Fruit fly (Drosophila melanogaster) whole organism, larva: Measurements from ENCODE around the gene Nthl1.

ENCODE experiments used
- noc ChIP-seq: fragments of 200-800 bp; sonication (Bioruptor generic); optimal IDR thresholded peaks from 3 replicates; lab custom pipeline; 2019; ENCODE audit warnings: missing biosample characterization, mild to moderate bottlenecking, missing genetic modification characterization, moderate library complexity

Gene Nthl1

DNA sequence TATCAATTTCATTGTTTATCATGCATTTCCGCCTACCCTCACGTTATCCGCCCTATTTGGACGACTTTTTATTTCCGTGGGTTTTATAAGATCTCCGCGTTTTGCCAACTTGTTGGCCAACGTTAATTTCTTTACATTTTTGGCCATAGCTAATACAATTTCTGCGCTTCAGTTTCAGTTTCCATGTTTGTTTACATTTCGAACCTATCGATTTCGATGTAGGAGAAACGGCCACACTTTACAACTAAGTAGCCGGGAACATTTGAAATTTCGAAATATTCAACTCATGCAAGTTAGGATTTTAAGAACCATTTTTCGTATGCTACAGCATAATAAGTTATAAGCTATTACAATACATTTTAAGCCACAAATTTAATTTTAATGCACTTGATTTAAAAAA lies at the start of gene Nthl1:
TSS of gene Nthl1 (minus strand) at position 208 of the 400 bp plus-strand sequence.
- TF ChIP-seq noc (tag; lab: Kevin White, UChicago), result no peak

DNA sequence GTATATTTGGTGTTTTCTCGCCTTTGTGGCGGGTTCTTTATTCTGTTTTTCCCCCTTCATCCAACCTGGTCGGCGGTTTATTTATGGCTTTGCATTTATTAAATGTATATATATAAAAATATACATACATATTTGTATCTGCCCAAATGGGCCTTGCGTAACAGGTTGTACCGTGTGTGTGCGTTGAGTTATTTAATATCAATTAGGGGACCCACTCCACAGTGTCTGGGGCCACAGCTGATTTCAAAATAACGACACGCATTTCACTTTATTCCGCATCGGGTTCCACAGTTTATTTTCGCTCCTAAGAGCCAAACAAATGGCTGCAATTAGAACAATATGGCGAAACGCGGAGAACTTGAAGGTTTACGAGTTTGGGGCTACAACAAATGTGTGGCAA lies 47.9 kb upstream of the Nthl1 start:
- no peak for TF ChIP-seq noc (tag; lab: Kevin White, UChicago)

dm6 chr2L:20974037-20974646 lies 46.5 kb upstream of the Nthl1 start:
- no peak for TF ChIP-seq noc (tag; lab: Kevin White, UChicago)

- no peak for TF ChIP-seq noc (tag; lab: Kevin White, UChicago)
Observed at dm6 chr2L:20971659-20972314, 44.1 kb upstream of the Nthl1 start.

DNA sequence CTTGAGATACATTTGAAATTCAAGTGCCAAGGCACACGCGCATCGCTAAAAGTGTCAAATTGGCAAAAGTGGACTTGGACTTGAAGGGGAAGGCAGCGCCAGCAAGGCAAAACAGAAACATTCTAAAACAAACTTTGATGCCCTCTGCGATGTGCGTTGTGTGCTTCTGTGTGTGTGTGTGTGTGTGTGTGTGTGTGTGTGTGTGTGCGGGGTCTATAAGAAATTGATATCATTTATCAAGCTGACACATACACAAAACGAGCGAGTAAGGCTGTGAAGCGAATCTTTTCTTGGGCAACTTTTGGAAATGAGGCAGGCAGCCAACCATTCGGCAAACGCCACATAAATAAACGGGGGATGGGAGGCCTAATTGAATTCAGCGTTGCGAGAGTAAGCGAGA lies 43.1 kb upstream of the Nthl1 start:
- no peak for TF ChIP-seq noc (tag; lab: Kevin White, UChicago)

DNA sequence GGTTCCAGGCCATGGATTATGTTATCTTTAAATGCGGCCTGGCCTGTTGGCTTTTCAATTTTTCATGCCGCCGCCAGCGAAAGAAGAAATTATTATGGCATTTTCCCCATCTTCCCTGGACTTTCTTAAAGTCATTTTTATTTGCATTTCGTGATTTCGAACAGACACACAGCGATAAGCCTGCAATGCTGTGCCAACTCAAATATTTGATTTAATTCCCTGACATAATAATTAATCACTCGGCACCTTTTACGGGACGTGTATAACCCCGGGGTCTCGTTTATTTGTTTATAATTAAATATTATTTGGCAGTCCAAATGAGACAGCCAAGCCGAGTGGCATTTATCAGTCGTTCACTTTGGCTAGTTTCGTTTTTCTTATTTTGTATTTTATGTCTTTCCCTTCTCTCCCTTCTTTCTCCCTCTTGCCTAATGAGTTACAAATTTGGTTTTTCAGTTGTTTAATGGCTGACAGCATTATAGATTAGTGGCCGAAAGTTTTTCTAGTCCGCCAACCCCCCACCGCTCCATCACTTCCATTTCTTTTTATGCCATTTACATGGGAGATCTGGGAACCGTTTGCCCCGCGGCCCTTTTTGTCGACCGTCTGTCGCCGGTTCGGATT lies 42.1 kb upstream of the Nthl1 start:
- TF ChIP-seq noc (tag; lab: Kevin White, UChicago), result no peak

dm6 chr2L:20968727-20969126 lies 41.1 kb upstream of the Nthl1 start:
- no peak for TF ChIP-seq noc (tag; lab: Kevin White, UChicago)

dm6 chr2L:20965001-20965400 lies 37.3 kb upstream of the Nthl1 start:
- no peak for TF ChIP-seq noc (tag; lab: Kevin White, UChicago)

DNA sequence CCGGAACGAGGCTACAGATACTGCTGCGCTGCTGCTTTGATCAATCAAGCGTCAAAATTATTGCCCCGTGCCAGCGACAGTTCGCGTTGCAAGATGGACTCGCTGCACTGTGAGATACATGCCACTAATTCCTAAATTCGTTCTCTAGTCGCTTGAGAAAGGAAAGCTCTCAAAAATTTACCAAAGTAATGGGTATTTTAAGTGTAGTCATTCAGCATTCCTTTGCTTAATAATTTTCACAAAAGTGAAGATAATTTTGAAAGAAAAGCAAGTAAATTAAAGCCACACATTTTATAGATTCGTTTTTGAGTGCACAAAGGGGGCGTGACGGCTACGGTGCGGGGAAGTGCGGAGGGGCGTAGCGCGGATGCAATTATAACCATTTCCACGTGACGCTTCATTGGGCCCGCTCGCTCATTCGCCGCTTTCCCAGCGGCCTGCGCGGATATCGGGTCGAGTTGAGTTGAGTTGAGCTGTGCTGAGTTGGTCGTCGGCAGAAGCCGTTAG lies 32.4 kb upstream of the Nthl1 start:
- no peak for TF ChIP-seq noc (tag; lab: Kevin White, UChicago)

DNA sequence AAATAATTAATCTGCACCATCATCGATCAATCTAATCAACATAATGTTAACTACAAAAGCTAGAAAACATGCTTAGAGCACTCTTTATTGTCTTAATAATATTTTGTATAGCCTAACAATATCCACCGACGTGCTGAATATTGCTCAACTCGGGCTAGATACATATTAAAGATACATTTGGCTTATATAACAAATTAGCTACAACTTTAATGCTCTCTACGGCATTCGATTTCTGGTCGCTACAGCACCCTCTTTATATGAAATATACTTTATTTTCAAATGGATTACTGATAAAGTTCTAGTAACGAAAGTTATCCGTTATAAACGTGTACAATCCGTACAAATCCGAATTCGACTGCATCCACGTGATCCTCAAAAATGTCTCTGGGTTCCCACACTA lies 30.3 kb upstream of the Nthl1 start:
- no peak for TF ChIP-seq noc (tag; lab: Kevin White, UChicago)

DNA sequence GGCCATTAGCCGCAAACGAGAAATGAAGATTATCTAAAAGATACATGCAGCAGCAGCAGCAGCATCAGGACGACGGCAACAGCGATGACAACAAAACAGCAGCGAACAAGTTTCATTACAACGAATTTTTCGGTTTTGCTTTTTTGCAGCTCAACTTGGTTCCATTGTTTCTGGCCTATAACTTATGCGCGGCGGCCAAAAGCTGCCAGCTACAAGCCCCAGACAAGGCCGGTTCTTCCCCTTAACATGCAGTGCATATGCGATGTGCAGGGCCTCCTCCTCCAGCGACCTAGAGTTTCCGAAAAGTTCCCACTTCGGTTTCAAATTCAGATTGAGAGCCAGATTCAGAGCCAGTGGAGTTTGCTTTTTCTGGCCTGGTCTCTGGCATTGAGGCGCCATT lies 29.6 kb upstream of the Nthl1 start:
- no peak for TF ChIP-seq noc (tag; lab: Kevin White, UChicago)

dm6 chr2L:20956836-20957235 lies 29.2 kb upstream of the Nthl1 start:
- TF ChIP-seq noc (tag; lab: Kevin White, UChicago), result no peak

dm6 chr2L:20951320-20951719 lies 23.7 kb upstream of the Nthl1 start:
- no peak for TF ChIP-seq noc (tag; lab: Kevin White, UChicago)

DNA sequence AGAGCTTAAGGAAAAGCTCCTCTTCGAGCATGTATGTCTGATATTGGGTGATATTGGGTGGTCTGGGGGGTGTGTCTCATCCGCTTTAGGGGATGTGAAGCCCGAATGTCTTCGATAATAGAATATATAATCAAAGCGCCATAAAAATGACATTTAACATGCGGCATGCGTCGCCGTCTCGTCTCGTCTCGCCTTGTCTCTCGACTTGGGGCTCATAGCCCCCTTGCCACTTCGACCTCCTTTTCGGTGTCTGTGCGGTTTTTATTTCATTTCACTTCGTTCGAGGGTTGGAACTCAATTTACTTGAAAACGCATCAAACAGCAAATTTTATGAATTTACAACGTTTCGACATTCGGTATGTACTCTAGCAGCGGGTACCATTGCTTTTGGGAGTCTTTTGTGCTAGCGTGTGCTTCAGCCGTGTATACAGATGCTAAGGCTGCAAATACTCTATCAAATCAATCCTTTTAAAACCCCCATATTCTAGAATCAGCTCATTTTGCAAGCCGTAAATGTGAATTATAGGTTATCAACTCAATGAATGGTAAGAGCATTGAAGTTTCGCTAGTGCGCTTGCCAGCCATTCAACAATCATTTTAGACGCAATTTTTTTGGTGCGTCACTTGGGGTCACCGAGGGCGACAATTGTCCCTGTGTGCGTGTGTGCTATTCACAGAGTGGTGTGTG lies 22.9 kb upstream of the Nthl1 start:
- no peak for TF ChIP-seq noc (tag; lab: Kevin White, UChicago)

dm6 chr2L:20948625-20949024 lies 21.0 kb upstream of the Nthl1 start:
- TF ChIP-seq noc (tag; lab: Kevin White, UChicago), result no peak

DNA sequence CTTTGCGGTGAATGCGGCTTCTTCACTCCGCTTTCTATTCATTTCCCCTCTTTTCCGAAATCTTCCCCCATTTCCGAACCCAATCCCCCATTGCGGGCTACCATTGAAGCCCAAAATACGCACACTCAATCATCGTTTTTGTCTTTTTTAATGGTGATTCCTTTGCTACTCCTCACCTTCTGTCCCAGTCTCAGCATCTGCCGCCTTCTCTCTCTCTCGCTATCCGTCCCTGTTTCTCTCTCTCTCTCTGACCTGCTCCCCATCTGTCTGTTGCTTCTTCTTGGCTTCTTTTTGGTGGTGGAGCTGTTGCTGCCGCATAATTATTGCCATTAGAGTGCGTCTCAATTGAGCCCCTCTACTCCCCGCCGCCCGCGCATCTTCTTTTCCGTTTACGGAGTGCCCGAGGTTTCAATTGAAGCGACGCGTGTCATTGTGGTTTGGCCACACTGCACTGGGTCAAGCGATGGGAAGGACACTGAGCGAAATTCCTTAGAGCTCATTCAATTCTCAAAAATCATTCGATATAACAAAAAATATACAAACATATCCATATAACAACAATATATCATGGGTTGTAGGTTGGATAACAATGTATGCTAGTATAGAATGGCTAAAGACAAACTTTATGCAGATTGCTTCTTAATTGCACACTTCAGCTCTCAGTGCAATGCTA lies 17.4 kb upstream of the Nthl1 start:
- no peak for TF ChIP-seq noc (tag; lab: Kevin White, UChicago)
